Worm (Caenorhabditis elegans) whole organism, L4 larva: ENCODE measurements around the gene srt-54.
A peak's percentile ranks its signal among the peaks of the same experiment; 100 is the strongest.

Experiments used
- D1046.2 ChIP-seq: fragments of 200-800 bp; sonication (Bioruptor generic); IDR thresholded peaks from 2 replicates; pipeline ENCODE4 v1.3.6; 2022; ENCODE audit warnings: missing genetic modification characterization, missing compliant biosample characterization
- F10B5.3 ChIP-seq: sonication (generic microtip); optimal IDR thresholded peaks from 2 replicates; lab custom pipeline; 2016; ENCODE audit warnings: mild to moderate bottlenecking, missing genetic modification characterization, missing compliant biosample characterization
- F26F4.8 ChIP-seq: fragments of 200-800 bp; sonication (Bioruptor generic); conservative IDR thresholded peaks from 2 replicates; pipeline ENCODE4 v1.3.6; 2022; ENCODE audit warnings: missing genetic modification characterization, missing compliant biosample characterization
- F37D6.2 ChIP-seq: sonication (generic microtip); optimal IDR thresholded peaks from 2 replicates; lab custom pipeline; 2016; ENCODE audit warnings: mild to moderate bottlenecking, missing genetic modification characterization, missing compliant biosample characterization
- R02D3.7 ChIP-seq: fragments of 150-350 bp; sonication (generic microtip); optimal IDR thresholded peaks from 3 replicates; lab custom pipeline; 2014; ENCODE audit warnings: missing biosample characterization, missing genetic modification characterization
- T26A8.4 ChIP-seq: fragments of 200-800 bp; sonication (Bioruptor generic); IDR thresholded peaks from 2 replicates; pipeline ENCODE4 v1.3.6; 2022; ENCODE audit warnings: missing genetic modification characterization, missing compliant biosample characterization
- Y105C5A.15 ChIP-seq: fragments of 200-800 bp; sonication (Bioruptor generic); IDR thresholded peaks from 2 replicates; pipeline ENCODE4 v1.3.6; 2022; ENCODE audit warnings: missing genetic modification characterization, missing compliant biosample characterization
- Y75B8A.6 ChIP-seq: fragments of 200-800 bp; sonication (Bioruptor generic); IDR thresholded peaks from 2 replicates; pipeline ENCODE4 v1.3.6; 2022; ENCODE audit warnings: missing genetic modification reagents, missing genetic modification characterization, missing compliant biosample characterization
- arid-1 ChIP-seq: fragments of 200-800 bp; sonication (Bioruptor generic); conservative IDR thresholded peaks from 2 replicates; pipeline ENCODE4 v1.3.6; 2022; ENCODE audit warnings: missing genetic modification reagents, missing genetic modification characterization, missing compliant biosample characterization
- attf-4 ChIP-seq: sonication (generic microtip); optimal IDR thresholded peaks from 3 replicates; lab custom pipeline; 2017; ENCODE audit warnings: missing biosample characterization, missing genetic modification characterization
- ceh-28 ChIP-seq: fragments of 150-350 bp; optimal IDR thresholded peaks from 2 replicates; lab custom pipeline; 2014; ENCODE audit warnings: missing biosample characterization, missing genetic modification reagents, missing genetic modification characterization
- ceh-44 ChIP-seq: fragments of 200-800 bp; sonication (Bioruptor generic); IDR thresholded peaks from 2 replicates; pipeline ENCODE4 v1.3.6; 2022; ENCODE audit warnings: missing genetic modification reagents, missing genetic modification characterization, missing compliant biosample characterization
- ceh-62 ChIP-seq: sonication (generic microtip); optimal IDR thresholded peaks from 2 replicates; lab custom pipeline; 2017; ENCODE audit warnings: missing biosample characterization, missing genetic modification characterization
- ceh-82 ChIP-seq: sonication (generic microtip); optimal IDR thresholded peaks from 2 replicates; lab custom pipeline; 2017; ENCODE audit warnings: missing biosample characterization, missing genetic modification characterization
- cey-2 ChIP-seq: sonication (generic microtip); optimal IDR thresholded peaks from 3 replicates; lab custom pipeline; 2017; ENCODE audit warnings: missing genetic modification characterization, mild to moderate bottlenecking, missing compliant biosample characterization, antibody characterized with exemption, borderline replicate concordance; ENCODE audit not compliant: insufficient read depth
- daf-16 ChIP-seq, 3 experiments: sonication (generic microtip); optimal IDR thresholded peaks; 2 replicates each; lab custom pipeline; 2016 to 2017; ENCODE audit warnings: missing genetic modification characterization in 3 of 3, missing genetic modification reagents in 3 of 3, mild to moderate bottlenecking in 2 of 3, missing compliant biosample characterization in 2 of 3, missing biosample characterization in 1 of 3, moderate library complexity in 1 of 3
- dmd-6 ChIP-seq: fragments of 200-800 bp; sonication (Bioruptor generic); IDR thresholded peaks from 2 replicates; pipeline ENCODE4 v1.3.6; 2022; ENCODE audit warnings: missing genetic modification reagents, missing genetic modification characterization, missing compliant biosample characterization
- dmd-8 ChIP-seq: fragments of 200-800 bp; sonication (Bioruptor generic); IDR thresholded peaks from 2 replicates; pipeline ENCODE4 v1.3.6; 2022; ENCODE audit warnings: missing genetic modification characterization, missing compliant biosample characterization
- dmd-9 ChIP-seq: fragments of 200-800 bp; sonication (Bioruptor generic); IDR thresholded peaks from 2 replicates; pipeline ENCODE4 v1.3.6; 2022; ENCODE audit warnings: missing genetic modification reagents, missing genetic modification characterization, missing compliant biosample characterization
- dpl-1 ChIP-seq: fragments of 150-350 bp; optimal IDR thresholded peaks from 2 replicates; lab custom pipeline; 2014; ENCODE audit warnings: missing biosample characterization, missing genetic modification reagents, missing genetic modification characterization
- hif-1 ChIP-seq, 2 experiments: sonication (generic microtip); optimal IDR thresholded peaks; 2 replicates each; lab custom pipeline; 2016 to 2017; ENCODE audit warnings: missing compliant biosample characterization in 2 of 2, missing genetic modification characterization in 2 of 2, missing genetic modification reagents in 2 of 2, missing genotype in 2 of 2, mild to moderate bottlenecking in 1 of 2
- jun-1 ChIP-seq: fragments of 150-350 bp; optimal IDR thresholded peaks from 2 replicates; lab custom pipeline; 2014; ENCODE audit warnings: missing biosample characterization, missing genetic modification reagents, missing genetic modification characterization
- lin-15B ChIP-seq: fragments of 150-350 bp; sonication (generic microtip); optimal IDR thresholded peaks from 3 replicates; lab custom pipeline; 2014; ENCODE audit warnings: missing biosample characterization, missing genetic modification characterization
- lin-29 ChIP-seq: fragments of 200-800 bp; sonication (Bioruptor generic); IDR thresholded peaks from 2 replicates; pipeline ENCODE4 v1.3.6; 2022; ENCODE audit warnings: missing genetic modification reagents, missing genetic modification characterization, missing compliant biosample characterization
- lin-39 ChIP-seq: fragments of 150-350 bp; optimal IDR thresholded peaks from 2 replicates; lab custom pipeline; 2014; ENCODE audit warnings: missing biosample characterization, missing genetic modification reagents, missing genetic modification characterization
- lsy-2 ChIP-seq, 2 experiments: fragments of 150-350 bp in 1 of 2; sonication (generic microtip) in 1 of 2; optimal IDR thresholded peaks; 2 replicates each; lab custom pipeline; 2014 to 2017; ENCODE audit warnings: missing biosample characterization in 2 of 2, missing genetic modification characterization in 2 of 2
- madf-9 ChIP-seq: fragments of 200-800 bp; sonication (Bioruptor generic); conservative IDR thresholded peaks from 2 replicates; pipeline ENCODE4 v1.3.6; 2022; ENCODE audit warnings: missing genetic modification reagents, missing genetic modification characterization, missing compliant biosample characterization
- nhr-102 ChIP-seq: sonication (generic microtip); optimal IDR thresholded peaks from 2 replicates; lab custom pipeline; 2016; ENCODE audit warnings: mild to moderate bottlenecking, missing genetic modification characterization, moderate library complexity, missing compliant biosample characterization
- nhr-237 ChIP-seq: sonication (generic microtip); optimal IDR thresholded peaks from 2 replicates; lab custom pipeline; 2017; ENCODE audit warnings: missing biosample characterization, missing genetic modification characterization
- nhr-25 ChIP-seq: sonication (generic microtip); optimal IDR thresholded peaks from 2 replicates; lab custom pipeline; 2017; ENCODE audit warnings: missing genetic modification characterization, mild to moderate bottlenecking, missing compliant biosample characterization, antibody characterized with exemption, moderate library complexity, borderline replicate concordance; ENCODE audit not compliant: insufficient read depth
- nhr-42 ChIP-seq: fragments of 200-800 bp; sonication (Bioruptor generic); IDR thresholded peaks from 2 replicates; pipeline ENCODE4 v1.3.6; 2022; ENCODE audit warnings: missing genetic modification characterization, missing compliant biosample characterization
- nhr-48 ChIP-seq: sonication (generic microtip); optimal IDR thresholded peaks from 2 replicates; lab custom pipeline; 2016; ENCODE audit warnings: mild to moderate bottlenecking, missing genetic modification characterization, missing compliant biosample characterization
- pha-4 ChIP-seq, 2 experiments: fragments of 150-350 bp in 1 of 2; fragments of 200-800 bp in 1 of 2; sonication (Bioruptor generic) in 1 of 2; IDR thresholded peaks in 1 of 2; optimal IDR thresholded peaks in 1 of 2; 2 replicates each; pipeline versions ENCODE4 v1.3.6 to Lab custom; 2014 to 2022; ENCODE audit warnings: missing genetic modification characterization in 2 of 2, missing genetic modification reagents in 2 of 2, missing biosample characterization in 1 of 2, missing compliant biosample characterization in 1 of 2
- php-3 ChIP-seq: fragments of 200-800 bp; sonication (Bioruptor generic); IDR thresholded peaks from 2 replicates; pipeline ENCODE4 v1.3.6; 2022; ENCODE audit warnings: missing genetic modification reagents, missing genetic modification characterization, missing compliant biosample characterization
- pqm-1 ChIP-seq: sonication (generic microtip); optimal IDR thresholded peaks from 2 replicates; lab custom pipeline; 2017; ENCODE audit warnings: missing biosample characterization, missing genetic modification characterization
- saeg-2 ChIP-seq: fragments of 200-800 bp; sonication (Bioruptor generic); IDR thresholded peaks from 2 replicates; pipeline ENCODE4 v1.3.6; 2022; ENCODE audit warnings: missing genetic modification reagents, missing genetic modification characterization, missing compliant biosample characterization
- set-16 ChIP-seq: fragments of 200-800 bp; sonication (Bioruptor generic); IDR thresholded peaks from 2 replicates; pipeline ENCODE4 v1.3.6; 2022; ENCODE audit warnings: missing genetic modification reagents, missing genetic modification characterization, missing compliant biosample characterization
- spr-1 ChIP-seq: sonication (generic microtip); optimal IDR thresholded peaks from 2 replicates; lab custom pipeline; 2016; ENCODE audit warnings: mild to moderate bottlenecking, missing genetic modification characterization, missing compliant biosample characterization
- spr-3 ChIP-seq: fragments of 200-800 bp; sonication (Bioruptor generic); optimal IDR thresholded peaks from 2 replicates; lab custom pipeline; 2018; ENCODE audit warnings: mild to moderate bottlenecking, missing genetic modification characterization, missing compliant biosample characterization
- unc-39 ChIP-seq: sonication (generic microtip); optimal IDR thresholded peaks from 2 replicates; lab custom pipeline; 2017; ENCODE audit warnings: missing biosample characterization, missing genetic modification characterization
- unc-62 ChIP-seq, 3 experiments: fragments of 150-350 bp in 1 of 3; sonication (generic microtip); optimal IDR thresholded peaks in 2 of 3; peaks in 1 of 3; 1 replicate in 1 of 3; 2 replicates in 2 of 3; lab custom pipeline; 2014 to 2017; ENCODE audit warnings: missing biosample characterization in 3 of 3, missing genetic modification characterization in 3 of 3, missing genetic modification reagents in 3 of 3, missing genotype in 1 of 3
- zfp-3 ChIP-seq: fragments of 200-800 bp; sonication (Bioruptor generic); conservative IDR thresholded peaks from 2 replicates; pipeline ENCODE4 v1.3.6; 2022; ENCODE audit warnings: missing genetic modification reagents, missing genetic modification characterization, missing compliant biosample characterization
- zip-11 ChIP-seq: fragments of 200-800 bp; sonication (Bioruptor generic); IDR thresholded peaks from 2 replicates; pipeline ENCODE4 v1.3.6; 2022; ENCODE audit warnings: missing genetic modification characterization, missing compliant biosample characterization

srt-54 gene

DNA sequence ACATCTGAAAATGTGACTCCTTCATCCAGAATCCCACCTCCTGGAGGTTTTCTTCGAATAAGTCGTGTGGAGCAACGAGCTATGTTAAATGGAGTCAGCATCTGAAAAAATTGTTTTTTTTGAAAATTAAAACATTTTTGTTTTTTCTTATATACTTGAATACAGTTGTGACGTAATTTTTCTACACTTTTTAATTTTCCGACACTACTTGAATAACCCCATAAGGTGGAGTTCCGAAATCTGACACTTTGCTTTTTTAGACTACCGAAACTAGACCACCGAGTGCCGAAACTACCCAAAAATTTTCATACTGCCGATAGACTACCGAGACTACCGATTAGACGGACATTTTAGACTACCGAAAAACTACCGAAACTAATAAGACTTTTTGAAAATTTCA lies 25.6 kb upstream of the srt-54 start, which contains the start of gene mcat-1:
Gene mcat-1, minus strand, starts transcription at position 101 of the 400 bp plus-strand sequence.
- TF ChIP-seq spr-3 (GFP tag; lab: Kevin White, UChicago): no peak
- TF ChIP-seq unc-62 (GFP tag; optimal IDR thresholded peaks at IDR 0.05 in 1 of 2; lab: Kevin White, UChicago): peak in 1 of 2 experiments; percentile 49
- TF ChIP-seq unc-62 (tag; optimal IDR thresholded peaks at IDR 0.05; lab: Kevin White, UChicago): no peak

DNA sequence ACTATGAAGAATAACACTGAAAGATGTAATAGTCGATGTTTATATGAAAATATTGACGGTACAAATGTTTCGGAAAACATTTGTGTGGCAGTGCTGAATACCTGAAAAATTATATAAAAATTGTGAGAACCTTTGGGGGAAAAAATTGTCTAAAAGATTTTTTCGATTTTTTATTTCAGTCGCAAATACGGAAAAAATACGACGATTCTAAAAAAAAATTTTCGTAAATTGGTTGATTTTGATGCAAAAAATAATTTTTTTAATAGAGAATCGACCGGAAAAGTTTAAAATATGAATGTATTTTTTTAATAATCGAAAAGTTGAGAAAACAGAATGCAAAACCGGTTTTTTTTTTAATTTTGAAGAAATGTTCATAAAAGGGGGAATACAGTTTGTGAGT lies 21.8 kb upstream of the srt-54 start, which contains the start of gene C50D2.7:
Gene C50D2.7, minus strand, starts transcription at position 101 of the 400 bp plus-strand sequence.
- TF ChIP-seq lin-29 (GFP tag; lab: Robert Waterston, UW) (no peak), Y75B8A.6 (GFP tag; lab: Robert Waterston, UW) (no peak), lsy-2 (tag; optimal IDR thresholded peaks at IDR 0.05; lab: Kevin White, UChicago) (no peak), F26F4.8 (GFP tag; lab: Robert Waterston, UW) (no peak), ceh-28 (tag; lab: Kevin White, UChicago) (no peak), saeg-2 (GFP tag; lab: Robert Waterston, UW) (no peak), hif-1 (tag; optimal IDR thresholded peaks at IDR 0.05; lab: Kevin White, UChicago) (no peak), F37D6.2 (no peak)

DNA sequence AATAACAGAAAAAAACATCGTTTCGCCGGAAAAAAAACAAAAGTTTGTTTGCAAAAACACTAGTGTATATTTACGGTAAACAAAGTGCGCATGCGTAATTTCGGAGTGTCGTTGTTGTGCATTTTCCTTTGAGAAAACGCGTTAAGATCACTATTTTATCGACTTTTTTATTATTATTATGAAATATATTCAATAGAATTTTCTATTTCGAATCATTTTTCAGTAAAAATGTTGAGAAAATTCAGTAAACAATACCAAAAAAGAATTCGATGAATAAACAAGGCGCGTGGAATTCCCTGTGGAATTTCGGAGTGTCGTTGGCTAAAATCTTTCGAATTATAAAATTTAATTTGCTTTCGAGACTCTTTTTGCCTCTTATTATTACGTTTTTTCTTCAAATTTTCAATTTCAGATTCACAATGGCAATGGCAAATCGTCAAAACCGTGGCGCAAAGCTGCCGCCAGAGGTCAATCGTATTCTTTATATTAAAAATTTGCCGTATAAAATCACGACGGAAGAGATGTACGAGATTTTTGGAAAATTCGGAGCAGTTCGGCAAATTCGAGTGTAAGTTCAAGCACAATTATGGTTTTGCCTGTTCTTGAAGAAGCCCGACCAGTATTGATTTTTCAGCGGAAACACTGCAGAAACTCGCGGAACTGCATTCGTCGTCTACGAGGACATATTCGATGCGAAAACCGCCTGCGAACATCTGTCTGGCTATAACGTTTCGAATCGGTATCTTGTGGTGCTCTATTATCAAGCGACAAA lies 18.8 kb upstream of the srt-54 start, which contains the start of the genes luc-7L3 and sftb-6:
Gene luc-7L3, minus strand, starts transcription at position 36 of the 772 bp plus-strand sequence.
Gene sftb-6, plus strand, starts transcription at position 413 of the 772 bp plus-strand sequence.
- TF ChIP-seq R02D3.7 (peak; percentile 83), lin-29 (GFP tag; lab: Robert Waterston, UW) (no peak), pqm-1 (tag; lab: Kevin White, UChicago) (no peak), Y105C5A.15 (no peak), F10B5.3 (no peak), ceh-82 (no peak), attf-4 (tag; lab: Kevin White, UChicago) (no peak), nhr-237 (tag; lab: Kevin White, UChicago) (no peak), nhr-48 (tag; lab: Kevin White, UChicago) (no peak), php-3 (no peak), cey-2 (tag; lab: Kevin White, UChicago) (no peak), pha-4 (GFP tag; IDR thresholded peaks at IDR 0.05; lab: Robert Waterston, UW) (no peak), pha-4 (tag; optimal IDR thresholded peaks at IDR 0.05; lab: Kevin White, UChicago) (no peak), dmd-8 (no peak), arid-1 (GFP tag; lab: Robert Waterston, UW) (no peak), zip-11 (GFP tag; lab: Robert Waterston, UW) (no peak), lin-15B (tag; lab: Kevin White, UChicago) (no peak), nhr-25 (tag; lab: Kevin White, UChicago) (no peak), dpl-1 (GFP tag; lab: Kevin White, UChicago) (peak; percentile 64), F26F4.8 (GFP tag; lab: Robert Waterston, UW) (no peak), T26A8.4 (GFP tag; lab: Robert Waterston, UW) (no peak), daf-16 (GFP tag; optimal IDR thresholded peaks at IDR 0.05; lab: Kevin White, UChicago) (no peak), daf-16 (tag; optimal IDR thresholded peaks at IDR 0.05; lab: Kevin White, UChicago) (peak; percentile 72), jun-1 (tag; lab: Kevin White, UChicago) (no peak), dmd-9 (no peak), D1046.2 (GFP tag; lab: Robert Waterston, UW) (no peak), set-16 (GFP tag; lab: Robert Waterston, UW) (no peak), zfp-3 (GFP tag; lab: Robert Waterston, UW) (no peak), unc-39 (tag; lab: Kevin White, UChicago) (no peak), lin-39 (tag; lab: Kevin White, UChicago) (no peak), spr-1 (tag; lab: Kevin White, UChicago) (no peak), dmd-6 (GFP tag; lab: Robert Waterston, UW) (no peak), madf-9 (GFP tag; lab: Robert Waterston, UW) (no peak), nhr-42 (GFP tag; lab: Robert Waterston, UW) (no peak), nhr-102 (tag; lab: Kevin White, UChicago) (no peak), ceh-28 (tag; lab: Kevin White, UChicago) (no peak), ceh-44 (GFP tag; lab: Robert Waterston, UW) (no peak), ceh-62 (tag; lab: Kevin White, UChicago) (no peak)
